Worm (Caenorhabditis elegans) whole organism, late embryonic: ENCODE measurements around the gene oatr-1.

ENCODE experiments used
- C08G9.2 ChIP-seq: sonication (generic microtip); optimal IDR thresholded peaks from 2 replicates; lab custom pipeline; 2016; ENCODE audit warnings: mild to moderate bottlenecking, missing genetic modification characterization, moderate library complexity, missing compliant biosample characterization
- F13H6.1 ChIP-seq: sonication (generic microtip); optimal IDR thresholded peaks from 2 replicates; lab custom pipeline; 2016; ENCODE audit warnings: missing genetic modification characterization, missing compliant biosample characterization
- K02D7.2 ChIP-seq: sonication (generic microtip); optimal IDR thresholded peaks from 2 replicates; lab custom pipeline; 2017; ENCODE audit warnings: mild to moderate bottlenecking, missing genetic modification characterization, missing compliant biosample characterization
- Y22D7AL.16 ChIP-seq: sonication (generic microtip); optimal IDR thresholded peaks from 2 replicates; lab custom pipeline; 2016; ENCODE audit warnings: missing genetic modification characterization, missing compliant biosample characterization
- ceh-14 ChIP-seq: sonication (generic microtip); optimal IDR thresholded peaks from 2 replicates; lab custom pipeline; 2016; ENCODE audit warnings: missing genotype, missing genetic modification characterization, missing compliant biosample characterization
- ceh-2 ChIP-seq: sonication (generic microtip); optimal IDR thresholded peaks from 2 replicates; lab custom pipeline; 2016; ENCODE audit warnings: missing genotype, missing genetic modification characterization, missing compliant biosample characterization
- ceh-22 ChIP-seq: sonication (generic microtip); optimal IDR thresholded peaks from 2 replicates; lab custom pipeline; 2017; ENCODE audit warnings: missing biosample characterization, missing genetic modification characterization
- ceh-30 ChIP-seq: fragments of 150-350 bp; optimal IDR thresholded peaks from 2 replicates; lab custom pipeline; 2014; ENCODE audit warnings: missing biosample characterization, missing genetic modification characterization
- ceh-31 ChIP-seq: sonication (generic microtip); optimal IDR thresholded peaks from 2 replicates; lab custom pipeline; 2016; ENCODE audit warnings: missing genetic modification characterization, missing compliant biosample characterization
- ceh-34 ChIP-seq: sonication (generic microtip); optimal IDR thresholded peaks from 2 replicates; lab custom pipeline; 2016; ENCODE audit warnings: mild to moderate bottlenecking, missing genetic modification characterization, missing compliant biosample characterization
- ceh-45 ChIP-seq: fragments of 200-800 bp; sonication (Bioruptor generic); IDR thresholded peaks from 2 replicates; pipeline ENCODE4 v1.3.6; 2022; ENCODE audit warnings: missing genetic modification reagents, missing genetic modification characterization, missing compliant biosample characterization
- ceh-48 ChIP-seq: sonication (generic microtip); optimal IDR thresholded peaks from 2 replicates; lab custom pipeline; 2016; ENCODE audit warnings: missing genetic modification characterization, inconsistent platforms, missing compliant biosample characterization
- dve-1 ChIP-seq: sonication (generic microtip); optimal IDR thresholded peaks from 2 replicates; lab custom pipeline; 2017; ENCODE audit warnings: antibody characterized with exemption, mild to moderate bottlenecking, missing genetic modification characterization, missing compliant biosample characterization
- eyg-1 ChIP-seq: sonication (generic microtip); optimal IDR thresholded peaks from 2 replicates; lab custom pipeline; 2016; ENCODE audit warnings: missing genotype, missing genetic modification characterization, missing compliant biosample characterization
- fax-1 ChIP-seq: sonication (generic microtip); optimal IDR thresholded peaks from 2 replicates; lab custom pipeline; 2016; ENCODE audit warnings: missing genotype, missing genetic modification characterization, missing compliant biosample characterization
- fkh-10 ChIP-seq: fragments of 150-350 bp; optimal IDR thresholded peaks from 2 replicates; lab custom pipeline; 2014; ENCODE audit warnings: missing biosample characterization, missing genetic modification reagents, missing genetic modification characterization
- fkh-6 ChIP-seq: sonication (generic microtip); optimal IDR thresholded peaks from 2 replicates; lab custom pipeline; 2016; ENCODE audit warnings: missing genetic modification characterization, missing compliant biosample characterization
- gmeb-2 ChIP-seq: sonication (generic microtip); optimal IDR thresholded peaks from 2 replicates; lab custom pipeline; 2016; ENCODE audit warnings: missing genetic modification characterization, inconsistent platforms, missing compliant biosample characterization
- hlh-13 ChIP-seq: fragments of 200-800 bp; sonication (Bioruptor generic); optimal IDR thresholded peaks from 2 replicates; lab custom pipeline; 2018; ENCODE audit warnings: mild to moderate bottlenecking, missing genetic modification characterization, missing compliant biosample characterization
- hlh-30 ChIP-seq: sonication (generic microtip); optimal IDR thresholded peaks from 2 replicates; lab custom pipeline; 2017; ENCODE audit warnings: antibody characterized with exemption, missing genetic modification characterization, missing compliant biosample characterization; ENCODE audit not compliant: insufficient read depth
- hlh-6 ChIP-seq: sonication (generic microtip); optimal IDR thresholded peaks from 2 replicates; lab custom pipeline; 2016; ENCODE audit warnings: missing genotype, missing genetic modification characterization, missing compliant biosample characterization
- lim-6 ChIP-seq: sonication (generic microtip); optimal IDR thresholded peaks from 2 replicates; lab custom pipeline; 2016; ENCODE audit warnings: missing genetic modification characterization, missing compliant biosample characterization
- madf-2 ChIP-seq: sonication (generic microtip); optimal IDR thresholded peaks from 2 replicates; lab custom pipeline; 2017; ENCODE audit warnings: missing genetic modification characterization, missing compliant biosample characterization
- mec-3 ChIP-seq: sonication (generic microtip); optimal IDR thresholded peaks from 2 replicates; lab custom pipeline; 2016; ENCODE audit warnings: borderline replicate concordance, missing genetic modification characterization, missing compliant biosample characterization
- nfya-1 ChIP-seq: sonication (generic microtip); optimal IDR thresholded peaks from 2 replicates; lab custom pipeline; 2017; ENCODE audit warnings: missing genetic modification characterization, mild to moderate bottlenecking, missing compliant biosample characterization, antibody characterized with exemption, moderate library complexity
- nhr-11 ChIP-seq: fragments of 150-350 bp; optimal IDR thresholded peaks from 2 replicates; lab custom pipeline; 2014; ENCODE audit warnings: missing biosample characterization, missing genetic modification characterization
- nhr-232 ChIP-seq: sonication (generic microtip); optimal IDR thresholded peaks from 2 replicates; lab custom pipeline; 2016; ENCODE audit warnings: missing genetic modification characterization, missing compliant biosample characterization
- odd-2 ChIP-seq: sonication (generic microtip); optimal IDR thresholded peaks from 2 replicates; lab custom pipeline; 2017; ENCODE audit warnings: antibody characterized with exemption, mild to moderate bottlenecking, missing genetic modification characterization, missing compliant biosample characterization
- pag-3 ChIP-seq: sonication (generic microtip); optimal IDR thresholded peaks from 2 replicates; lab custom pipeline; 2016; ENCODE audit warnings: missing compliant biosample characterization, missing genetic modification characterization, borderline replicate concordance
- pat-9 ChIP-seq: fragments of 200-800 bp; sonication (Bioruptor generic); optimal IDR thresholded peaks from 2 replicates; lab custom pipeline; 2018; ENCODE audit warnings: mild to moderate bottlenecking, missing genetic modification characterization, moderate library complexity, missing compliant biosample characterization
- pqm-1 ChIP-seq: sonication (generic microtip); optimal IDR thresholded peaks from 2 replicates; lab custom pipeline; 2016; ENCODE audit warnings: missing genetic modification characterization, missing compliant biosample characterization
- rnt-1 ChIP-seq: sonication (generic microtip); optimal IDR thresholded peaks from 2 replicates; lab custom pipeline; 2016; ENCODE audit warnings: missing genetic modification characterization, missing compliant biosample characterization
- sox-4 ChIP-seq: sonication (generic microtip); optimal IDR thresholded peaks from 2 replicates; lab custom pipeline; 2017; ENCODE audit warnings: mild to moderate bottlenecking, missing genetic modification characterization, inconsistent platforms, missing compliant biosample characterization
- syd-9 ChIP-seq: sonication (generic microtip); optimal IDR thresholded peaks from 2 replicates; lab custom pipeline; 2016; ENCODE audit warnings: mild to moderate bottlenecking, missing genetic modification characterization, moderate library complexity, missing compliant biosample characterization
- tbx-2 ChIP-seq: sonication (generic microtip); optimal IDR thresholded peaks from 2 replicates; lab custom pipeline; 2016; ENCODE audit warnings: missing genetic modification characterization, missing compliant biosample characterization
- tbx-7 ChIP-seq: sonication (generic microtip); optimal IDR thresholded peaks from 2 replicates; lab custom pipeline; 2016; ENCODE audit warnings: missing genotype, missing genetic modification characterization, missing compliant biosample characterization
- unc-42 ChIP-seq: sonication (generic microtip); optimal IDR thresholded peaks from 2 replicates; lab custom pipeline; 2016; ENCODE audit warnings: missing genotype, missing genetic modification characterization, missing compliant biosample characterization
- unc-55 ChIP-seq: sonication (generic microtip); optimal IDR thresholded peaks from 2 replicates; lab custom pipeline; 2017; ENCODE audit warnings: missing biosample characterization, missing genetic modification reagents, missing genetic modification characterization
- unc-86 ChIP-seq: sonication (generic microtip); optimal IDR thresholded peaks from 2 replicates; lab custom pipeline; 2016; ENCODE audit warnings: missing genetic modification characterization, missing compliant biosample characterization
- ztf-16 ChIP-seq: sonication (generic microtip); optimal IDR thresholded peaks from 2 replicates; lab custom pipeline; 2017; ENCODE audit warnings: missing genetic modification characterization, missing compliant biosample characterization

Gene oatr-1

DNA sequence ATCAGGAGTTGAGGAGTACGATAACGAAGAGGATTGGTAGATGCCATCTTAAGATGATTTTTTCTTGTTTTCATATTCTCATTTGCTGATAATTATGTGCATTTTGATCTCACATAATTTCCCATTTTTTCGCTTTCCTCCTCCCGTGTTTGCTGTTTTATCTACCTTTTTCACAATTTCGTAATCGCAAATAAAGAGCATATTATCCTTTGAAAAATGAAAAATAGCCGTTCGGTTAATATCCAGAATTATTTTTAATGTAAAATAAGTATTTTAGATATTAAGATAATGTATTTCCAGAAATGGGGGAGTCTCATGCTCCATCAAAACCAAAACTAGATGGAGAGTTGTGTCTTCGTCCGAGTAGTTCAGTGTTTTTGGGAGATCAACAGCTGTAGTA lies 37.0 kb upstream of the oatr-1 start, which contains the start of gene vps-16:
Gene vps-16, plus strand, starts transcription at position 301 of the 400 bp plus-strand sequence.
- TF ChIP-seq ceh-2 (tag; lab: Kevin White, UChicago) (no peak), ceh-22 (tag; lab: Kevin White, UChicago) (no peak), ceh-30 (tag; lab: Kevin White, UChicago) (no peak), lim-6 (tag; lab: Kevin White, UChicago) (no peak), hlh-6 (no peak), K02D7.2 (no peak)
- TF ChIP-seq, all 69 proteins: peak for 0

DNA sequence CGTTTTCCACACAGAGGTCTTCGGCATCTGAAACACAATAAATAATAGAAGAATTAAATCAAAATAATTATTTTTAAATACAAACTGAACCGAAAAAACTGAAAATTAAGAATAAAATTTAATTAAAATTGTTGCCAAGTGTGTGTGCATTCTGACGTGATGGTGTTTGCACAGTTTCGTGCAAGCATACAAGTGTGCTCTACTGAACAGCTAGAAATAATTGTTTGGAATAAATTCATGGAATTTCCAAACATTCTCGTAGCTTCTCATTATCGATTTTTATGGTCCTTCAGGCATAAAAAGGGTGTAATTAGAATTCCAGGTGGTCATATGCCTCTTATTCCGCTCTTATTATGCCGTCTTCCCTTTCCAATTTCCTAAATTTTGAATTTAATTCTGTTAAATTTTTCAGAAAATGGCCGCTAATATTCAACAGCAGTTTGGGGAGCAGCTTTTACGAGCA lies 35.8 kb upstream of the oatr-1 start, which contains the start of the genes mrps-17 and txdc-9:
Gene mrps-17, minus strand, starts transcription at position 33 of the 463 bp plus-strand sequence.
Gene txdc-9, plus strand, starts transcription at position 413 of the 463 bp plus-strand sequence.
- no peak for TF ChIP-seq pat-9 (tag; lab: Kevin White, UChicago)
- TF ChIP-seq nfya-1 = peak; percentile 65
- TF ChIP-seq fkh-6 (tag; lab: Kevin White, UChicago) = no peak
- peak; percentile 52 for TF ChIP-seq unc-86
- TF ChIP-seq ceh-14 (tag; lab: Kevin White, UChicago) = peak; percentile 94
- peak; percentile 99 for TF ChIP-seq unc-42 (tag; lab: Kevin White, UChicago)
- peak; percentile 21 for TF ChIP-seq ceh-2 (tag; lab: Kevin White, UChicago)
- no peak for TF ChIP-seq eyg-1 (tag; lab: Kevin White, UChicago)
- TF ChIP-seq ceh-31 (tag; lab: Kevin White, UChicago) = peak; percentile 66
- TF ChIP-seq unc-55 (GFP tag; lab: Kevin White, UChicago) = peak; percentile 27
- peak; percentile 47 for TF ChIP-seq ceh-48 (tag; lab: Kevin White, UChicago)
- peak; percentile 36 for TF ChIP-seq tbx-2
- peak; percentile 31 for TF ChIP-seq ceh-34 (tag; lab: Kevin White, UChicago)

DNA sequence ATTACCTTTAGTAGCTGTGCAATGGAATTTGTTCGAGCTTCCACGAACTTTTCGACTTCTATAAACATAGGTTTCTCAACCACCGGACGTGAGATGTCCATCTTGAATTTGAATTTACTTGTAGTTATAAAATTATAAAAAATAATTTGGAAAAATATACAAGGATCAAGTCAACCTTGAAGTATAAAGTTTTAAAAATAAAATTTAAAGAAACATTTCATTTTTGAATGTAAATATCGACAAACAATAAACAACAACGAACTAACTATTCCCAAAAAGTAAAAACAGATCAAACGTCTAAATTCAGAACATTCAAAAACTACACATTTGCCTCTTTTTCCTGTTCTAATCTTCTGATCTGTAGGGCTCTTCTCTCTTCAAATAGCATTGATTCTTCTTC lies 34.9 kb upstream of the oatr-1 start, which contains the start of gene popl-1:
Gene popl-1, minus strand, starts transcription at position 101 of the 400 bp plus-strand sequence.
- TF ChIP-seq K02D7.2 (no peak), fax-1 (tag; lab: Kevin White, UChicago) (no peak), syd-9 (tag; lab: Kevin White, UChicago) (no peak), ceh-2 (tag; lab: Kevin White, UChicago) (no peak), ztf-16 (tag; lab: Kevin White, UChicago) (no peak), pqm-1 (tag; lab: Kevin White, UChicago) (no peak), odd-2 (tag; lab: Kevin White, UChicago) (no peak), ceh-30 (tag; lab: Kevin White, UChicago) (no peak)
- TF ChIP-seq, all 69 proteins: peak for 0

DNA sequence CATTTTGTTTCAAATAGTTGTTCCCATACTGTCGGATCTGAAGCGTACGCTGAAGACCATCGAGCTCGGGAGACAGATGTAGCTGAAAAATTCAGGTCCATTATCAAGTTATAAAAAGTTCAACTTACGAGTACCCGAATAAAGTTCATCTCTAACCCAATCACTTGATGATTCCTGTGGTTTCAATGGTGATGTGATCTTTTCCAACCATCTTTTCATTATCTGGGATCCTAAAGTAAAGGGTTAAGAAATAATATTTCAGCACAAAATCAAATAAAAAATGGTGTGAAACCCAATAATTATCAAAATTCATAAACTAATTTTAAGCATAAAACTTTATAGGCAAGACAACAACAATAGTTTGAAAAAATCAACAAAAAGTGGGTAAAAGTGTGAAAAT lies 31.2 kb upstream of the oatr-1 start, which contains the start of gene C05D11.8:
Gene C05D11.8, minus strand, starts transcription at position 101 of the 400 bp plus-strand sequence.
- TF ChIP-seq nhr-11 (tag; lab: Kevin White, UChicago) = no peak
- no peak for TF ChIP-seq nfya-1
- TF ChIP-seq C08G9.2 (tag; lab: Kevin White, UChicago) = no peak
- TF ChIP-seq gmeb-2 (tag; lab: Kevin White, UChicago) = no peak
- TF ChIP-seq nhr-232 (tag; lab: Kevin White, UChicago) = no peak
- no peak for TF ChIP-seq sox-4
- no peak for TF ChIP-seq hlh-13 (GFP tag; lab: Kevin White, UChicago)
- TF ChIP-seq dve-1 (tag; lab: Kevin White, UChicago) = no peak
- no peak for TF ChIP-seq fkh-6 (tag; lab: Kevin White, UChicago)
- TF ChIP-seq Y22D7AL.16 (tag; lab: Kevin White, UChicago) = no peak

DNA sequence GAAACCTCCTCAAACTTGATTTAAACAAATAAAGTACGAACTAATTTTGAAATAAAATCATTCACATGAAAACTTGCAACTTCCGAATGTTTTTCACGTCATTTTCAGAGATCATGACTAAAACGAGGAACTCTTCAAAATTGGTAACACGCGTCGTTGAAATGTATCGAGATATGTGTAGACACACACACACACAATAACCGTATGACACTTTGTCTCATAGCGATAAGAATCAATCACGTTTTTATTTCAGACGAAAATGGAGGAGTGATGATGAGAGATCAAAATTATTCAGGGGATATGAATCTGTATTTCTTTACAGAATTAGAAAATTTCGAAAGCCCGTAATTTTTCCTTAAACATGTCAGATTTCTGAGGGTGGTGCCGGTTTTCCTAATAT lies 26.7 kb upstream of the oatr-1 start:
- no peak for TF ChIP-seq madf-2 (tag; lab: Kevin White, UChicago)
- no peak for TF ChIP-seq unc-55 (GFP tag; lab: Kevin White, UChicago)
- no peak for TF ChIP-seq rnt-1 (tag; lab: Kevin White, UChicago)
- TF ChIP-seq eyg-1 (tag; lab: Kevin White, UChicago) = no peak
- no peak for TF ChIP-seq ceh-45 (GFP tag; lab: Robert Waterston, UW)
- TF ChIP-seq nhr-11 (tag; lab: Kevin White, UChicago) = no peak
- no peak for TF ChIP-seq ceh-22 (tag; lab: Kevin White, UChicago)
- no peak for TF ChIP-seq pag-3 (tag; lab: Kevin White, UChicago)
- TF ChIP-seq mec-3 (tag; lab: Kevin White, UChicago) = no peak
- no peak for TF ChIP-seq K02D7.2
- TF ChIP-seq tbx-7 (tag; lab: Kevin White, UChicago) = no peak
- TF ChIP-seq hlh-30 (tag; lab: Kevin White, UChicago) = no peak
- no peak for TF ChIP-seq fkh-10 (GFP tag; lab: Kevin White, UChicago)
- no peak for TF ChIP-seq F13H6.1 (tag; lab: Kevin White, UChicago)
- TF ChIP-seq, all 69 proteins: peak for 0
